Fruit fly (Drosophila melanogaster) whole organism, embryonic: Measurements from ENCODE around the gene UbcE2H.

Source experiments
- Atf6 ChIP-seq: fragments of 200-800 bp; sonication (Bioruptor generic); IDR thresholded peaks from 2 replicates; pipeline ENCODE4 v1.3.6; 2022; ENCODE audit warnings: missing biosample characterization, missing genetic modification characterization
- B-H2 ChIP-seq: fragments of 200-800 bp; sonication (Bioruptor generic); optimal IDR thresholded peaks from 2 replicates; lab custom pipeline; 2018; ENCODE audit warnings: missing biosample characterization, mild to moderate bottlenecking, missing genetic modification characterization
- Bdp1 ChIP-seq: fragments of 200-800 bp; sonication (Bioruptor generic); optimal IDR thresholded peaks from 3 replicates; lab custom pipeline; 2016; ENCODE audit warnings: missing biosample characterization, missing genetic modification characterization
- Bgb ChIP-seq: fragments of 200-800 bp; sonication (Bioruptor generic); IDR thresholded peaks from 2 replicates; pipeline ENCODE4 v1.3.6; 2022; ENCODE audit warnings: missing biosample characterization, missing genetic modification characterization; ENCODE audit not compliant: partially characterized antibody
- BtbVII ChIP-seq: fragments of 200-800 bp; sonication (Bioruptor generic); optimal IDR thresholded peaks from 3 replicates; lab custom pipeline; 2017; ENCODE audit warnings: missing biosample characterization, mild to moderate bottlenecking, missing genetic modification characterization
- CG10565 ChIP-seq: fragments of 200-800 bp; sonication (Bioruptor generic); optimal IDR thresholded peaks from 3 replicates; lab custom pipeline; 2016; ENCODE audit warnings: missing biosample characterization, mild to moderate bottlenecking, missing genetic modification characterization
- CG12071 ChIP-seq: fragments of 200-800 bp; sonication (Bioruptor generic); optimal IDR thresholded peaks from 3 replicates; lab custom pipeline; 2018; ENCODE audit warnings: missing biosample characterization, mild to moderate bottlenecking, missing genetic modification characterization
- CG14014 ChIP-seq: fragments of 200-800 bp; sonication (Bioruptor generic); IDR thresholded peaks from 2 replicates; pipeline ENCODE4 v1.3.6; 2022; ENCODE audit warnings: missing biosample characterization, missing genetic modification characterization
- CG15479 ChIP-seq: fragments of 200-800 bp; sonication (Bioruptor generic); optimal IDR thresholded peaks from 3 replicates; lab custom pipeline; 2019; ENCODE audit warnings: missing biosample characterization, mild to moderate bottlenecking, missing genetic modification characterization, moderate library complexity
- CG16813 ChIP-seq: fragments of 200-800 bp; sonication (Bioruptor generic); IDR thresholded peaks from 3 replicates; pipeline ENCODE4 v1.3.6; 2022; ENCODE audit warnings: missing biosample characterization, missing genetic modification characterization; ENCODE audit not compliant: partially characterized antibody
- CG17612 ChIP-seq: fragments of 200-800 bp; sonication (Bioruptor generic); IDR thresholded peaks from 2 replicates; pipeline ENCODE4 v1.3.6; 2022; ENCODE audit warnings: missing biosample characterization, missing genetic modification characterization
- CG17829 ChIP-seq: fragments of 200-800 bp; optimal IDR thresholded peaks from 2 replicates; lab custom pipeline; 2019; ENCODE audit warnings: missing biosample characterization, mild to moderate bottlenecking, missing genetic modification characterization, moderate library complexity
- CG18011 ChIP-seq: fragments of 200-800 bp; sonication (Bioruptor generic); optimal IDR thresholded peaks from 2 replicates; lab custom pipeline; 2017; ENCODE audit warnings: missing biosample characterization, missing genetic modification characterization, mild to moderate bottlenecking, moderate library complexity, missing genotype
- CG18262 ChIP-seq: fragments of 200-800 bp; optimal IDR thresholded peaks from 3 replicates; lab custom pipeline; 2019; ENCODE audit warnings: missing biosample characterization, mild to moderate bottlenecking, missing genetic modification characterization, moderate library complexity
- CG1832 ChIP-seq: fragments of 200-800 bp; sonication (Bioruptor generic); optimal IDR thresholded peaks from 2 replicates; lab custom pipeline; 2017; ENCODE audit warnings: missing biosample characterization, mild to moderate bottlenecking, missing genetic modification characterization, inconsistent platforms
- CG2889 ChIP-seq: fragments of 200-800 bp; sonication (Bioruptor generic); IDR thresholded peaks from 3 replicates; pipeline ENCODE4 v1.3.6; 2022; ENCODE audit warnings: missing biosample characterization, missing genetic modification characterization
- CG31365 ChIP-seq: fragments of 200-800 bp; sonication (Bioruptor generic); optimal IDR thresholded peaks from 2 replicates; lab custom pipeline; 2018; ENCODE audit warnings: missing biosample characterization, mild to moderate bottlenecking, missing genetic modification characterization
- CG34422 ChIP-seq: fragments of 200-800 bp; sonication (Bioruptor generic); IDR thresholded peaks from 3 replicates; pipeline ENCODE4 v1.3.6; 2022; ENCODE audit warnings: missing biosample characterization, missing genetic modification characterization
- CG5180 ChIP-seq: fragments of 200-800 bp; sonication (Bioruptor generic); optimal IDR thresholded peaks from 3 replicates; lab custom pipeline; 2017; ENCODE audit warnings: missing biosample characterization, missing genetic modification characterization, mild to moderate bottlenecking, moderate library complexity, missing genetic modification reagents
- CG8089 ChIP-seq: fragments of 200-800 bp; sonication (Bioruptor generic); optimal IDR thresholded peaks from 3 replicates; lab custom pipeline; 2016; ENCODE audit warnings: missing biosample characterization, missing genetic modification characterization
- CHES-1-like ChIP-seq: fragments of 200-800 bp; sonication (Bioruptor generic); optimal IDR thresholded peaks from 2 replicates; lab custom pipeline; 2016; ENCODE audit warnings: missing biosample characterization, missing genetic modification characterization
- E2f2 ChIP-seq: fragments of 200-800 bp; sonication (Bioruptor generic); IDR thresholded peaks from 2 replicates; pipeline ENCODE4 v1.3.6; 2022; ENCODE audit warnings: missing biosample characterization, missing genetic modification characterization
- Gug ChIP-seq: fragments of 200-800 bp; sonication (Bioruptor generic); IDR thresholded peaks from 4 replicates; pipeline ENCODE4 v1.3.6; 2022; ENCODE audit warnings: missing biosample characterization, missing genetic modification characterization
- Jarid2 ChIP-seq: fragments of 200-800 bp; sonication (Bioruptor generic); optimal IDR thresholded peaks from 3 replicates; lab custom pipeline; 2017; ENCODE audit warnings: mild to moderate bottlenecking, missing biosample characterization, missing genetic modification reagents, missing genetic modification characterization
- Mad ChIP-seq: fragments of 200-800 bp; sonication (Bioruptor generic); optimal IDR thresholded peaks from 2 replicates; lab custom pipeline; 2016; ENCODE audit warnings: missing biosample characterization, missing genetic modification characterization
- NC2β ChIP-seq: fragments of 200-800 bp; sonication (Bioruptor generic); optimal IDR thresholded peaks from 2 replicates; lab custom pipeline; 2016; ENCODE audit warnings: missing biosample characterization, missing genetic modification characterization
- Neu2 ChIP-seq: fragments of 200-800 bp; sonication (Bioruptor generic); optimal IDR thresholded peaks from 3 replicates; lab custom pipeline; 2016; ENCODE audit warnings: missing biosample characterization, missing genetic modification characterization, borderline replicate concordance
- Six4 ChIP-seq: fragments of 200-800 bp; sonication (Bioruptor generic); optimal IDR thresholded peaks from 2 replicates; lab custom pipeline; 2016; ENCODE audit warnings: missing biosample characterization, missing genetic modification characterization
- br ChIP-seq: fragments of >200 bp; optimal IDR thresholded peaks from 2 replicates; lab custom pipeline; 2017
- crol ChIP-seq: fragments of 200-800 bp; sonication (Bioruptor generic); IDR thresholded peaks from 2 replicates; pipeline ENCODE4 v1.3.6; 2022; ENCODE audit warnings: missing biosample characterization, missing genetic modification characterization
- dimm ChIP-seq: fragments of 200-800 bp; sonication (Bioruptor generic); IDR thresholded peaks from 2 replicates; pipeline ENCODE4 v1.3.6; 2022; ENCODE audit warnings: missing biosample characterization, missing genetic modification characterization
- esg ChIP-seq: fragments of 200-800 bp; sonication (Bioruptor generic); conservative IDR thresholded peaks from 2 replicates; pipeline ENCODE4 v1.3.6; 2022; ENCODE audit warnings: missing biosample characterization, missing genetic modification characterization
- gce ChIP-seq: fragments of 200-800 bp; sonication (Bioruptor generic); IDR thresholded peaks from 3 replicates; pipeline ENCODE4 v1.3.6; 2022; ENCODE audit warnings: missing biosample characterization, missing genetic modification characterization
- ham ChIP-seq: fragments of 200-800 bp; sonication (Bioruptor generic); IDR thresholded peaks from 2 replicates; pipeline ENCODE4 v1.3.6; 2022; ENCODE audit warnings: missing biosample characterization, missing genetic modification characterization
- insv ChIP-seq, 2 experiments: fragments of 200-800 bp; sonication (Bioruptor generic); optimal IDR thresholded peaks; 3 replicates each; lab custom pipeline; 2016 to 2018; ENCODE audit warnings: missing biosample characterization in 2 of 2, missing genetic modification characterization in 2 of 2
- kni ChIP-seq: fragments of 200-800 bp; sonication (Bioruptor generic); optimal IDR thresholded peaks from 3 replicates; lab custom pipeline; 2017; ENCODE audit warnings: mild to moderate bottlenecking, missing biosample characterization, missing genetic modification reagents, missing genetic modification characterization
- lov ChIP-seq, 2 experiments: fragments of 200-800 bp in 1 of 2; fragments of >200 bp in 1 of 2; sonication (Bioruptor generic) in 1 of 2; IDR thresholded peaks in 1 of 2; optimal IDR thresholded peaks in 1 of 2; 2 replicates in 1 of 2; 3 replicates in 1 of 2; pipeline versions ENCODE4 v1.3.6 to Lab custom; 2017 to 2022; ENCODE audit warnings: missing biosample characterization in 1 of 2, missing genetic modification characterization in 1 of 2
- nmo ChIP-seq: fragments of 200-800 bp; sonication (Bioruptor generic); optimal IDR thresholded peaks from 2 replicates; lab custom pipeline; 2018; ENCODE audit warnings: missing biosample characterization, mild to moderate bottlenecking, missing genetic modification characterization, moderate library complexity
- nom ChIP-seq: fragments of 200-800 bp; sonication (Bioruptor generic); optimal IDR thresholded peaks from 2 replicates; lab custom pipeline; 2017; ENCODE audit warnings: missing biosample characterization, missing genetic modification characterization, mild to moderate bottlenecking, moderate library complexity, missing genetic modification reagents
- prd ChIP-seq, 3 experiments: fragments of >200 bp in 2 of 3; fragments of 200-800 bp in 1 of 3; sonication (Bioruptor generic) in 1 of 3; optimal IDR thresholded peaks in 2 of 3; IDR thresholded peaks in 1 of 3; 2 replicates in 2 of 3; 3 replicates in 1 of 3; pipeline versions ENCODE4 v1.3.6 to Lab custom; 2017 to 2022; ENCODE audit warnings: missing biosample characterization in 1 of 3, missing genetic modification characterization in 1 of 3
- row ChIP-seq: fragments of 200-800 bp; sonication (Bioruptor generic); IDR thresholded peaks from 3 replicates; pipeline ENCODE4 v1.3.6; 2022; ENCODE audit warnings: missing biosample characterization, missing genetic modification characterization
- sc ChIP-seq, 3 experiments: fragments of >200 bp in 2 of 3; fragments of 200-800 bp in 1 of 3; sonication (Bioruptor generic) in 1 of 3; optimal IDR thresholded peaks; 2 replicates in 2 of 3; 3 replicates in 1 of 3; lab custom pipeline; 2017; ENCODE audit warnings: mild to moderate bottlenecking in 1 of 3, missing biosample characterization in 1 of 3, missing genetic modification characterization in 1 of 3, missing genetic modification reagents in 1 of 3
- sens ChIP-seq: fragments of 200-800 bp; sonication (Bioruptor generic); peaks from one replicate; lab custom pipeline; 2016; ENCODE audit warnings: missing biosample characterization, missing genetic modification characterization
- ttk ChIP-seq: fragments of 200-800 bp; sonication (Bioruptor generic); IDR thresholded peaks from 2 replicates; pipeline ENCODE4 v2.1.2; 2022; ENCODE audit warnings: missing biosample characterization, missing genetic modification characterization
- tx ChIP-seq: fragments of 200-800 bp; sonication (Bioruptor generic); optimal IDR thresholded peaks from 2 replicates; lab custom pipeline; 2016; ENCODE audit warnings: missing biosample characterization, missing genetic modification characterization
- usp ChIP-seq: fragments of >200 bp; optimal IDR thresholded peaks from 2 replicates; lab custom pipeline; 2017; ENCODE audit warnings: missing biosample characterization, missing genetic modification characterization
- vfl ChIP-seq: fragments of 200-800 bp; sonication (Bioruptor generic); optimal IDR thresholded peaks from 2 replicates; lab custom pipeline; 2016; ENCODE audit warnings: missing biosample characterization, missing genetic modification characterization
- vvl ChIP-seq: fragments of 200-800 bp; sonication (Bioruptor generic); IDR thresholded peaks from 2 replicates; pipeline ENCODE4 v1.3.6; 2022; ENCODE audit warnings: missing biosample characterization, missing genetic modification characterization

The UbcE2H gene

dm6 chrX:8061392-8062179 is 32.3 kb downstream of the UbcE2H start, which contains the start of gene mys (continued):
- TF ChIP-seq CG18262 (no peak), CG18011 (GFP tag; lab: Kevin White, UChicago) (peak; percentile 42), CG10565 (GFP tag; lab: Kevin White, UChicago) (no peak), CG17612 (GFP tag; lab: Robert Waterston, UW) (peak; percentile 55; the same call in 1 of the 2 replicates), ttk (peak; percentile 36; the same call in 1 of the 2 replicates), CG31365 (tag; lab: Kevin White, UChicago) (peak; percentile 72), CG8089 (GFP tag; lab: Kevin White, UChicago) (peak; percentile 48), vfl (peak; percentile 18), Neu2 (peak; percentile 98), CHES-1-like (GFP tag; lab: Kevin White, UChicago) (peak; percentile 78), row (GFP tag; lab: Robert Waterston, UW) (peak; percentile 63), nmo (GFP tag; lab: Kevin White, UChicago) (peak; percentile 63), NC2β (peak; percentile 75), CG34422 (peak; percentile 71; the same call in 2 of the 3 replicates), B-H2 (GFP tag; lab: Kevin White, UChicago) (peak; percentile 67), nom (GFP tag; lab: Kevin White, UChicago) (peak; percentile 63), BtbVII (peak; percentile 73), CG16813 (peak; percentile 94), Bdp1 (GFP tag; lab: Kevin White, UChicago) (peak; percentile 71), CG14014 (peak; percentile 62; the same call in 1 of the 2 replicates), tx (GFP tag; lab: Kevin White, UChicago) (peak; percentile 37), Six4 (GFP tag; lab: Kevin White, UChicago) (peak; percentile 55), sc (optimal IDR thresholded peaks at IDR 0.05; lab: Kevin White, UChicago) (no peak), sc (GFP tag; optimal IDR thresholded peaks at IDR 0.05; lab: Kevin White, UChicago) (no peak), CG2889 (GFP tag; lab: Robert Waterston, UW) (peak; percentile 48; the same call in 1 of the 3 replicates), CG17829 (tag; lab: Kevin White, UChicago) (peak; percentile 49), Bgb (GFP tag; lab: Robert Waterston, UW) (peak; percentile 98), kni (GFP tag; lab: Kevin White, UChicago) (peak; percentile 43), gce (GFP tag; lab: Robert Waterston, UW) (no peak), Atf6 (GFP tag; lab: Robert Waterston, UW) (peak; percentile 33; the same call in 1 of the 2 replicates), prd (optimal IDR thresholded peaks at IDR 0.05; lab: Kevin White, UChicago) (no peak), prd (GFP tag; IDR thresholded peaks at IDR 0.05; lab: Robert Waterston, UW) (peak; percentile 60), Mad (GFP tag; lab: Kevin White, UChicago) (peak; percentile 64), ham (GFP tag; lab: Robert Waterston, UW) (no peak), CG12071 (GFP tag; lab: Kevin White, UChicago) (peak; percentile 23), Jarid2 (GFP tag; lab: Kevin White, UChicago) (no peak), sens (GFP tag; lab: Kevin White, UChicago) (peak; percentile 86), usp (GFP tag; lab: Kevin White, UChicago) (no peak), br (lab: Kevin White, UChicago) (no peak), CG15479 (no peak), vvl (GFP tag; lab: Robert Waterston, UW) (peak; percentile 85), crol (GFP tag; lab: Robert Waterston, UW) (no peak), Gug (GFP tag; lab: Robert Waterston, UW) (peak; percentile 62; the same call in 1 of the 4 replicates), esg (GFP tag; lab: Robert Waterston, UW) (no peak), lov (optimal IDR thresholded peaks at IDR 0.05; lab: Kevin White, UChicago) (no peak), lov (GFP tag; IDR thresholded peaks at IDR 0.05; lab: Robert Waterston, UW) (no peak), E2f2 (GFP tag; lab: Robert Waterston, UW) (peak; percentile 59), CG5180 (GFP tag; lab: Kevin White, UChicago) (no peak), dimm (GFP tag; lab: Robert Waterston, UW) (no peak), insv (GFP tag; optimal IDR thresholded peaks at IDR 0.05; lab: Kevin White, UChicago) (peak in 1 of 2 experiments; percentile 91), CG1832 (GFP tag; lab: Kevin White, UChicago) (no peak)
